Worm (Caenorhabditis elegans) whole organism, L1 larva: ENCODE results near the gene acdh-11.
A peak's percentile ranks its signal among the peaks of the same experiment; 100 is the strongest.

Experiments used
- C04F5.9 ChIP-seq: sonication (generic microtip); optimal IDR thresholded peaks from 2 replicates; lab custom pipeline; 2016; ENCODE audit warnings: missing genetic modification characterization, missing compliant biosample characterization
- C16A3.4 ChIP-seq: fragments of 150-350 bp; optimal IDR thresholded peaks from 2 replicates; lab custom pipeline; 2014; ENCODE audit warnings: missing biosample characterization, missing genetic modification characterization
- C34B4.2 ChIP-seq: sonication (generic microtip); optimal IDR thresholded peaks from 2 replicates; lab custom pipeline; 2017; ENCODE audit warnings: mild to moderate bottlenecking, missing genetic modification characterization, missing compliant biosample characterization
- F16B12.6 ChIP-seq: fragments of 150-350 bp; optimal IDR thresholded peaks from 2 replicates; lab custom pipeline; 2014; ENCODE audit warnings: missing biosample characterization, missing genetic modification characterization
- Y116A8C.19 ChIP-seq: sonication (generic microtip); optimal IDR thresholded peaks from 2 replicates; lab custom pipeline; 2016; ENCODE audit warnings: missing compliant biosample characterization, missing genetic modification characterization, borderline replicate concordance
- ama-1 ChIP-seq: fragments of 150-350 bp; optimal IDR thresholded peaks from 2 replicates; lab custom pipeline; 2014
- blmp-1 ChIP-seq: fragments of 150-350 bp; optimal IDR thresholded peaks from 2 replicates; lab custom pipeline; 2014; ENCODE audit warnings: missing biosample characterization, missing genetic modification characterization
- ceh-63 ChIP-seq: fragments of 200-800 bp; sonication (Bioruptor generic); optimal IDR thresholded peaks from 2 replicates; lab custom pipeline; 2018; ENCODE audit warnings: mild to moderate bottlenecking, missing genetic modification characterization, missing compliant biosample characterization
- ceh-88 ChIP-seq: fragments of 200-800 bp; sonication (Bioruptor generic); IDR thresholded peaks from 2 replicates; pipeline ENCODE4 v1.3.6; 2022; ENCODE audit warnings: missing genetic modification characterization, missing compliant biosample characterization
- efl-1 ChIP-seq, 4 experiments: fragments of 150-350 bp; optimal IDR thresholded peaks in 3 of 4; peaks in 1 of 4; 1 replicate in 1 of 4; 2 replicates in 3 of 4; lab custom pipeline; 2014; ENCODE audit warnings: missing biosample characterization in 2 of 4, missing genetic modification characterization in 2 of 4, missing genetic modification reagents in 2 of 4
- efl-3 ChIP-seq: fragments of 200-800 bp; sonication (Bioruptor generic); optimal IDR thresholded peaks from 2 replicates; lab custom pipeline; 2018; ENCODE audit warnings: mild to moderate bottlenecking, missing genetic modification characterization, missing compliant biosample characterization
- egl-27 ChIP-seq, 2 experiments: fragments of 150-350 bp in 1 of 2; sonication (generic microtip); optimal IDR thresholded peaks; 3 replicates each; lab custom pipeline; 2017 to 2018; ENCODE audit warnings: missing biosample characterization in 2 of 2, missing genetic modification characterization in 2 of 2, missing genetic modification reagents in 2 of 2
- elt-2 ChIP-seq: sonication (generic microtip); optimal IDR thresholded peaks from 2 replicates; lab custom pipeline; 2016; ENCODE audit warnings: missing genetic modification characterization, mild to moderate bottlenecking, inconsistent platforms, missing compliant biosample characterization, missing genetic modification reagents
- elt-3 ChIP-seq, 6 experiments: fragments of 150-350 bp in 1 of 6; sonication (generic microtip); optimal IDR thresholded peaks; 2 replicates each; lab custom pipeline; 2017 to 2018; ENCODE audit warnings: missing biosample characterization in 6 of 6, missing genetic modification characterization in 6 of 6, inconsistent platforms in 1 of 6
- fkh-10 ChIP-seq: sonication (generic microtip); optimal IDR thresholded peaks from 2 replicates; lab custom pipeline; 2017; ENCODE audit warnings: missing biosample characterization, missing genetic modification reagents, missing genetic modification characterization
- fkh-4 ChIP-seq: sonication (generic microtip); optimal IDR thresholded peaks from 2 replicates; lab custom pipeline; 2016; ENCODE audit warnings: missing compliant biosample characterization, missing genetic modification characterization, borderline replicate concordance
- fkh-8 ChIP-seq: sonication (generic microtip); optimal IDR thresholded peaks from 2 replicates; lab custom pipeline; 2016; ENCODE audit warnings: mild to moderate bottlenecking, missing genetic modification characterization, missing compliant biosample characterization
- fos-1 ChIP-seq: fragments of 150-350 bp; optimal IDR thresholded peaks from 2 replicates; lab custom pipeline; 2014; ENCODE audit warnings: missing biosample characterization, missing genetic modification characterization
- grh-1 ChIP-seq: fragments of 200-800 bp; sonication (Bioruptor generic); IDR thresholded peaks from 2 replicates; pipeline ENCODE4 v1.3.6; 2022; ENCODE audit warnings: missing genetic modification reagents, missing genetic modification characterization, missing compliant biosample characterization
- hlh-17 ChIP-seq: fragments of 200-800 bp; sonication (Bioruptor generic); optimal IDR thresholded peaks from 2 replicates; lab custom pipeline; 2018; ENCODE audit warnings: missing genetic modification characterization, mild to moderate bottlenecking, missing compliant biosample characterization, moderate library complexity, borderline replicate concordance
- hlh-4 ChIP-seq: sonication (generic microtip); optimal IDR thresholded peaks from 2 replicates; lab custom pipeline; 2016; ENCODE audit warnings: mild to moderate bottlenecking, missing genetic modification characterization, missing compliant biosample characterization
- hpl-2 ChIP-seq: fragments of 150-350 bp; optimal IDR thresholded peaks from 2 replicates; lab custom pipeline; 2014; ENCODE audit warnings: missing biosample characterization, missing genetic modification reagents, missing genetic modification characterization
- isw-1 ChIP-seq: fragments of 200-800 bp; sonication (Bioruptor generic); IDR thresholded peaks from 2 replicates; pipeline ENCODE4 v1.3.6; 2022; ENCODE audit warnings: missing genetic modification characterization, missing compliant biosample characterization
- lin-13 ChIP-seq: fragments of 150-350 bp; optimal IDR thresholded peaks from 2 replicates; lab custom pipeline; 2014; ENCODE audit warnings: missing biosample characterization, missing genetic modification reagents, missing genetic modification characterization
- lin-14 ChIP-seq: fragments of 200-800 bp; sonication (Bioruptor generic); optimal IDR thresholded peaks from 2 replicates; lab custom pipeline; 2018; ENCODE audit warnings: mild to moderate bottlenecking, missing genetic modification characterization, moderate library complexity, missing compliant biosample characterization
- lin-35 ChIP-seq, 2 experiments: fragments of 150-350 bp; optimal IDR thresholded peaks; 2 replicates each; lab custom pipeline; 2014; ENCODE audit warnings: missing biosample characterization in 2 of 2, missing genetic modification characterization in 2 of 2, missing genetic modification reagents in 2 of 2
- lin-39 ChIP-seq: fragments of 150-350 bp; optimal IDR thresholded peaks from 2 replicates; lab custom pipeline; 2014; ENCODE audit warnings: missing biosample characterization, missing genetic modification reagents, missing genetic modification characterization
- lsy-2 ChIP-seq, 2 experiments: fragments of 150-350 bp; optimal IDR thresholded peaks; 2 replicates each; lab custom pipeline; 2014; ENCODE audit warnings: missing biosample characterization in 2 of 2, missing genetic modification characterization in 2 of 2
- mab-9 ChIP-seq: fragments of 200-800 bp; sonication (Bioruptor generic); IDR thresholded peaks from 2 replicates; pipeline ENCODE4 v1.3.6; 2022; ENCODE audit warnings: missing genetic modification reagents, missing genetic modification characterization, missing compliant biosample characterization
- nhr-11 ChIP-seq: fragments of 150-350 bp; optimal IDR thresholded peaks from 2 replicates; lab custom pipeline; 2014; ENCODE audit warnings: missing biosample characterization, missing genetic modification characterization
- nhr-19 ChIP-seq: fragments of 200-800 bp; sonication (Bioruptor generic); conservative IDR thresholded peaks from 2 replicates; pipeline ENCODE4 v1.3.6; 2022; ENCODE audit warnings: missing genetic modification characterization, missing compliant biosample characterization
- nhr-237 ChIP-seq: fragments of 150-350 bp; optimal IDR thresholded peaks from 2 replicates; lab custom pipeline; 2014; ENCODE audit warnings: missing biosample characterization, missing genetic modification characterization
- nhr-28 ChIP-seq: fragments of 150-350 bp; optimal IDR thresholded peaks from 2 replicates; lab custom pipeline; 2014; ENCODE audit warnings: missing biosample characterization, missing genetic modification characterization
- nhr-71 ChIP-seq: sonication (generic microtip); optimal IDR thresholded peaks from 2 replicates; lab custom pipeline; 2016; ENCODE audit warnings: mild to moderate bottlenecking, missing genetic modification characterization, moderate library complexity, missing compliant biosample characterization
- nhr-76 ChIP-seq: sonication (generic microtip); optimal IDR thresholded peaks from 2 replicates; lab custom pipeline; 2017; ENCODE audit warnings: missing biosample characterization, missing genetic modification characterization
- nhr-77 ChIP-seq: fragments of 150-350 bp; optimal IDR thresholded peaks from 2 replicates; lab custom pipeline; 2014; ENCODE audit warnings: missing biosample characterization, missing genetic modification characterization
- pag-3 ChIP-seq: sonication (generic microtip); optimal IDR thresholded peaks from 2 replicates; lab custom pipeline; 2017; ENCODE audit warnings: missing genetic modification characterization, mild to moderate bottlenecking, missing compliant biosample characterization, antibody characterized with exemption, borderline replicate concordance; ENCODE audit not compliant: insufficient read depth
- pqm-1 ChIP-seq: sonication (generic microtip); optimal IDR thresholded peaks from 3 replicates; lab custom pipeline; 2017; ENCODE audit warnings: missing biosample characterization, missing genetic modification characterization
- skn-1 ChIP-seq: fragments of 150-350 bp; optimal IDR thresholded peaks from 2 replicates; lab custom pipeline; 2014; ENCODE audit warnings: missing biosample characterization, missing genetic modification characterization
- snpc-4 ChIP-seq: fragments of 150-350 bp; optimal IDR thresholded peaks from 2 replicates; lab custom pipeline; 2014; ENCODE audit warnings: missing biosample characterization, missing genetic modification characterization
- sox-4 ChIP-seq: sonication (generic microtip); optimal IDR thresholded peaks from 2 replicates; lab custom pipeline; 2016; ENCODE audit warnings: missing genetic modification characterization, missing compliant biosample characterization
- sup-37 ChIP-seq: fragments of 200-800 bp; sonication (Bioruptor generic); optimal IDR thresholded peaks from 2 replicates; lab custom pipeline; 2018; ENCODE audit warnings: mild to moderate bottlenecking, missing genetic modification characterization, missing compliant biosample characterization
- swsn-7 ChIP-seq: sonication (generic microtip); optimal IDR thresholded peaks from 2 replicates; lab custom pipeline; 2016; ENCODE audit warnings: missing genetic modification characterization, missing compliant biosample characterization
- tbx-2 ChIP-seq: sonication (generic microtip); optimal IDR thresholded peaks from 2 replicates; lab custom pipeline; 2016; ENCODE audit warnings: missing genetic modification characterization, missing compliant biosample characterization
- unc-130 ChIP-seq: fragments of 150-350 bp; optimal IDR thresholded peaks from 2 replicates; lab custom pipeline; 2017; ENCODE audit warnings: missing biosample characterization, missing genetic modification characterization, inconsistent platforms
- unc-30 ChIP-seq: sonication (generic microtip); optimal IDR thresholded peaks from 2 replicates; lab custom pipeline; 2017; ENCODE audit warnings: missing biosample characterization, missing genetic modification characterization
- vab-15 ChIP-seq: sonication (generic microtip); optimal IDR thresholded peaks from 2 replicates; lab custom pipeline; 2017; ENCODE audit warnings: missing genotype, mild to moderate bottlenecking, missing genetic modification characterization, missing compliant biosample characterization

Gene acdh-11

ce11 chrIII:10521219-10521618, 44.8 kb upstream of the acdh-11 start:
- no peak for TF ChIP-seq nhr-28
- TF ChIP-seq swsn-7 (tag; lab: Kevin White, UChicago) = no peak
- TF ChIP-seq grh-1 (GFP tag; lab: Robert Waterston, UW) = no peak
- no peak for TF ChIP-seq nhr-11 (tag; lab: Kevin White, UChicago)
- no peak for TF ChIP-seq C34B4.2 (tag; lab: Kevin White, UChicago)

- no peak for TF ChIP-seq skn-1 (tag; lab: Kevin White, UChicago)
- TF ChIP-seq lin-39 (tag; lab: Kevin White, UChicago) = no peak
- TF ChIP-seq sox-4 (tag; lab: Kevin White, UChicago) = no peak
- no peak for TF ChIP-seq pag-3
- no peak for TF ChIP-seq fkh-8 (tag; lab: Kevin White, UChicago)
- TF ChIP-seq unc-30 = no peak
- TF ChIP-seq elt-3 (tag; optimal IDR thresholded peaks at IDR 0.05; lab: Kevin White, UChicago) = no peak
- TF ChIP-seq mab-9 (GFP tag; lab: Robert Waterston, UW) = no peak
- no peak for TF ChIP-seq hlh-4 (tag; lab: Kevin White, UChicago)
- TF ChIP-seq tbx-2 (tag; lab: Kevin White, UChicago) = no peak
- no peak for TF ChIP-seq sup-37 (GFP tag; lab: Kevin White, UChicago)
- TF ChIP-seq snpc-4 (tag; lab: Kevin White, UChicago) = no peak
- TF ChIP-seq unc-130 (tag; lab: Kevin White, UChicago) = no peak
- TF ChIP-seq fkh-4 = no peak
- no peak for TF ChIP-seq ceh-63
- no peak for TF ChIP-seq fos-1
- no peak for TF ChIP-seq nhr-76 (tag; lab: Kevin White, UChicago)
- TF ChIP-seq lin-14 = no peak
These were observed 43.0 kb upstream of the acdh-11 start for ce11 chrIII:10523025-10523424.

ce11 chrIII:10524823-10525222, 41.2 kb upstream of the acdh-11 start:
- TF ChIP-seq nhr-77 (tag; lab: Kevin White, UChicago) = no peak
- TF ChIP-seq ama-1 (lab: Kevin White, UChicago) = no peak
- no peak for TF ChIP-seq hpl-2 (GFP tag; lab: Kevin White, UChicago)
- TF ChIP-seq hlh-17 (GFP tag; lab: Kevin White, UChicago) = no peak
- no peak for TF ChIP-seq nhr-76 (tag; lab: Kevin White, UChicago)
- TF ChIP-seq ceh-63 = no peak
- TF ChIP-seq C34B4.2 (tag; lab: Kevin White, UChicago) = no peak
- TF ChIP-seq lsy-2 (tag; optimal IDR thresholded peaks at IDR 0.05; lab: Kevin White, UChicago) = no peak
- TF ChIP-seq mab-9 (GFP tag; lab: Robert Waterston, UW) = no peak
- TF ChIP-seq lin-13 = no peak
- no peak for TF ChIP-seq pqm-1
- no peak for TF ChIP-seq sox-4 (tag; lab: Kevin White, UChicago)
- no peak for TF ChIP-seq blmp-1 (tag; lab: Kevin White, UChicago)
- no peak for TF ChIP-seq lin-35 (GFP tag; optimal IDR thresholded peaks at IDR 0.05; lab: Kevin White, UChicago)
- TF ChIP-seq pag-3 = no peak
- TF ChIP-seq swsn-7 (tag; lab: Kevin White, UChicago) = no peak
- no peak for TF ChIP-seq fkh-10 (GFP tag; lab: Kevin White, UChicago)
- TF ChIP-seq egl-27 (tag; optimal IDR thresholded peaks at IDR 0.05; lab: Kevin White, UChicago) = no peak
- no peak for TF ChIP-seq tbx-2 (tag; lab: Kevin White, UChicago)
- no peak for TF ChIP-seq elt-2 (tag; lab: Kevin White, UChicago)
- TF ChIP-seq, all 84 proteins: peak for 0

ce11 chrIII:10525927-10526326, 40.1 kb upstream of the acdh-11 start:
- TF ChIP-seq C16A3.4 (no peak), nhr-19 (peak; percentile 19; the same call in 1 of the 2 replicates), Y116A8C.19 (tag; lab: Kevin White, UChicago) (no peak), F16B12.6 (tag; lab: Kevin White, UChicago) (no peak), efl-3 (no peak), vab-15 (tag; lab: Kevin White, UChicago) (peak; percentile 98), nhr-237 (no peak), C04F5.9 (no peak), lin-14 (peak; percentile 77), hlh-4 (tag; lab: Kevin White, UChicago) (no peak), ceh-88 (GFP tag; lab: Robert Waterston, UW) (no peak), unc-30 (no peak), unc-130 (tag; lab: Kevin White, UChicago) (peak; percentile 51), nhr-71 (tag; lab: Kevin White, UChicago) (peak; percentile 70), efl-1 (optimal IDR thresholded peaks at IDR 0.05; lab: Kevin White, UChicago) (peak in 1 of 2 experiments; percentile 23), efl-1 (GFP tag; optimal IDR thresholded peaks at IDR 0.05 in 1 of 2; lab: Kevin White, UChicago) (no peak), isw-1 (no peak), lin-35 (GFP tag; optimal IDR thresholded peaks at IDR 0.05; lab: Kevin White, UChicago) (peak in 1 of 2 experiments; percentile 23), elt-3 (tag; optimal IDR thresholded peaks at IDR 0.05; lab: Kevin White, UChicago) (no peak)
